Worm (Caenorhabditis elegans): Measurements from ENCODE around the gene K10G6.9.

ce11 chrII:3947404-3947803, 24.7 kb upstream of the K10G6.9 start:
- TF ChIP-seq F13C5.2 (tag; optimal IDR thresholded peaks at IDR 0.05) (no peak), sea-1 (GFP tag; conservative IDR thresholded peaks at IDR 0.05) (no peak), hmbx-1 (tag; optimal IDR thresholded peaks at IDR 0.05) (no peak), tbx-11 (GFP tag; IDR thresholded peaks at IDR 0.05) (no peak), pes-1 (GFP tag; IDR thresholded peaks at IDR 0.05) (no peak), ama-1 (optimal IDR thresholded peaks at IDR 0.05) (no peak), tra-4 (tag; optimal IDR thresholded peaks at IDR 0.05) (no peak), B0310.2 (tag; optimal IDR thresholded peaks at IDR 0.05) (no peak), ceh-36 (tag; optimal IDR thresholded peaks at IDR 0.05) (no peak), scrt-1 (GFP tag; IDR thresholded peaks at IDR 0.05) (no peak)
